Worm (Caenorhabditis elegans): Measurements from ENCODE around the gene F01G10.5.

ce11 chrIV:10245666-10246210 lies 14.9 kb upstream of the F01G10.5 start, which contains the start of gene F01G10.10:
- TF ChIP-seq him-1 (tag; optimal IDR thresholded peaks at IDR 0.05) (no peak), dao-5 (tag; optimal IDR thresholded peaks at IDR 0.05) (no peak)

All from whole organism, L4/young adult.